Fruit fly (Drosophila melanogaster): ENCODE results near the gene CG46304.

Gene CG46304

dm6 chr2L:18968370-18969105, 22.4 kb downstream of the CG46304 start, which contains the start of the genes Nak and Tango6:
Gene Nak (minus strand): TSS chr2L:18968744.
Gene Tango6 (plus strand): TSS chr2L:18969028.
- TF ChIP-seq Gug (GFP tag; IDR thresholded peaks at IDR 0.05) (no peak), svp (GFP tag) (peak; percentile 65), Smox (GFP tag; optimal IDR thresholded peaks at IDR 0.05) (peak; percentile 28), CG6163 (GFP tag; IDR thresholded peaks at IDR 0.05) (no peak), esn (GFP tag; optimal IDR thresholded peaks at IDR 0.05) (peak; percentile 55), Sox102F (GFP tag; optimal IDR thresholded peaks at IDR 0.05) (no peak), Hr38 (GFP tag; optimal IDR thresholded peaks at IDR 0.05) (no peak), CG7368 (GFP tag; optimal IDR thresholded peaks at IDR 0.05) (no peak), CG11762 (GFP tag; optimal IDR thresholded peaks at IDR 0.05; ENCODE audit: insufficient read depth) (no peak), cyc (GFP tag; optimal IDR thresholded peaks at IDR 0.05) (peak; percentile 7), CG10631 (GFP tag; optimal IDR thresholded peaks at IDR 0.05) (no peak), ss (GFP tag; optimal IDR thresholded peaks at IDR 0.05) (no peak), CG6792 (GFP tag; optimal IDR thresholded peaks at IDR 0.05) (peak; percentile 8), Sox14 (GFP tag; optimal IDR thresholded peaks at IDR 0.05) (peak; percentile 72), dac (GFP tag; optimal IDR thresholded peaks at IDR 0.05) (no peak), CG11902 (GFP tag; optimal IDR thresholded peaks at IDR 0.05) (no peak), Hr39 (GFP tag; optimal IDR thresholded peaks at IDR 0.05) (peak; percentile 46), CG6276 (GFP tag; optimal IDR thresholded peaks at IDR 0.05) (no peak), CG8119 (GFP tag; IDR thresholded peaks at IDR 0.05) (no peak), Ets96B (tag; optimal IDR thresholded peaks at IDR 0.05) (peak; percentile 8), acj6 (GFP tag; optimal IDR thresholded peaks at IDR 0.05) (no peak), Eip78C (GFP tag) (peak; percentile 71), CG31627 (GFP tag; optimal IDR thresholded peaks at IDR 0.05) (peak; percentile 58), Eip93F (GFP tag; optimal IDR thresholded peaks at IDR 0.05) (no peak), salr (GFP tag; optimal IDR thresholded peaks at IDR 0.05) (no peak), Eip75B (GFP tag; optimal IDR thresholded peaks at IDR 0.05) (peak; percentile 36), Ets21C (GFP tag; optimal IDR thresholded peaks at IDR 0.05) (peak; percentile 46), CG3919 (GFP tag; optimal IDR thresholded peaks at IDR 0.05) (peak; percentile 24), Hr4 (GFP tag; optimal IDR thresholded peaks at IDR 0.05) (peak; percentile 31), CG11294 (GFP tag; IDR thresholded peaks at IDR 0.05) (no peak), fkh (GFP tag; optimal IDR thresholded peaks at IDR 0.05) (peak; percentile 86), Sox15 (GFP tag; optimal IDR thresholded peaks at IDR 0.05) (no peak), topi (GFP tag; optimal IDR thresholded peaks at IDR 0.05) (peak; percentile 47), Blimp-1 (GFP tag; optimal IDR thresholded peaks at IDR 0.05) (peak; percentile 11), dsx (GFP tag; optimal IDR thresholded peaks at IDR 0.05; ENCODE audit: poor library complexity, severe bottlenecking) (no peak), CG3032 (tag; optimal IDR thresholded peaks at IDR 0.05) (peak; percentile 47), Lpt (GFP tag; optimal IDR thresholded peaks at IDR 0.05) (no peak), Met (GFP tag; optimal IDR thresholded peaks at IDR 0.05) (peak; percentile 44), pdm3 (GFP tag; optimal IDR thresholded peaks at IDR 0.05) (peak; percentile 38), achi (GFP tag; optimal IDR thresholded peaks at IDR 0.05) (peak; percentile 55), eg (GFP tag; IDR thresholded peaks at IDR 0.05) (no peak), lz (GFP tag; optimal IDR thresholded peaks at IDR 0.05) (peak; percentile 27), CG8319 (GFP tag; optimal IDR thresholded peaks at IDR 0.05) (no peak), CG10669 (GFP tag; optimal IDR thresholded peaks at IDR 0.05) (no peak), net (GFP tag; optimal IDR thresholded peaks at IDR 0.05) (no peak), OdsH (GFP tag; optimal IDR thresholded peaks at IDR 0.05) (no peak), vri (GFP tag; optimal IDR thresholded peaks at IDR 0.05) (peak; percentile 40), spab (GFP tag; optimal IDR thresholded peaks at IDR 0.05) (no peak), CG34406 (GFP tag; optimal IDR thresholded peaks at IDR 0.05) (no peak), CG15336 (GFP tag; IDR thresholded peaks at IDR 0.05) (peak; percentile 25; the same call in 1 of the 2 replicates), CG6854 (GFP tag; optimal IDR thresholded peaks at IDR 0.05) (peak; percentile 38), CG4318 (GFP tag; optimal IDR thresholded peaks at IDR 0.05) (no peak)
